Fruit fly (Drosophila melanogaster) S2 (cell line): ENCODE measurements around the gene CG13843.

Experiments
- CG8478 ChIP-seq: fragments of >200 bp; optimal IDR thresholded peaks from 2 replicates; lab custom pipeline; 2018
- CTCF ChIP-seq, 2 experiments: fragments of >200 bp; optimal IDR thresholded peaks; 2 replicates each; lab custom pipeline; 2018

dm6 chr3R:22626334-22626688 is 17.0 kb downstream of the CG13843 start:
- TF ChIP-seq CG8478, result no peak
- TF ChIP-seq CTCF (optimal IDR thresholded peaks at IDR 0.05; lab: Kevin White, UChicago), result no peak
